Fruit fly (Drosophila melanogaster) whole organism, adult: ENCODE results near the gene ArfGAP1.

Experiments
- CG11617 ChIP-seq: fragments of 200-800 bp; sonication (Bioruptor generic); optimal IDR thresholded peaks from 2 replicates; lab custom pipeline; 2017; ENCODE audit warnings: mild to moderate bottlenecking, missing biosample characterization, missing genetic modification reagents, missing genetic modification characterization
- CG12768 ChIP-seq: fragments of 200-800 bp; sonication (Bioruptor generic); optimal IDR thresholded peaks from 2 replicates; lab custom pipeline; 2017; ENCODE audit warnings: missing biosample characterization, missing genetic modification characterization, mild to moderate bottlenecking, moderate library complexity, missing genetic modification reagents
- CG14711 ChIP-seq: fragments of 200-800 bp; sonication (Bioruptor generic); optimal IDR thresholded peaks from 2 replicates; lab custom pipeline; 2018; ENCODE audit warnings: missing biosample characterization, mild to moderate bottlenecking, missing genetic modification characterization, moderate library complexity
- CG1620 ChIP-seq: fragments of 200-800 bp; sonication (Bioruptor generic); optimal IDR thresholded peaks from 2 replicates; lab custom pipeline; 2016; ENCODE audit warnings: missing biosample characterization, missing genetic modification characterization
- CG33017 ChIP-seq: fragments of 200-800 bp; sonication (Bioruptor generic); optimal IDR thresholded peaks from 2 replicates; lab custom pipeline; 2018; ENCODE audit warnings: missing biosample characterization, mild to moderate bottlenecking, missing genetic modification characterization, moderate library complexity
- CG5204 ChIP-seq: fragments of 200-800 bp; sonication (Bioruptor generic); optimal IDR thresholded peaks from 2 replicates; lab custom pipeline; 2016; ENCODE audit warnings: missing biosample characterization, missing genetic modification characterization
- CG7045 ChIP-seq: fragments of 200-800 bp; sonication (Bioruptor generic); optimal IDR thresholded peaks from 2 replicates; lab custom pipeline; 2017; ENCODE audit warnings: missing biosample characterization, mild to moderate bottlenecking, missing genetic modification characterization
- CG7101 ChIP-seq: fragments of 200-800 bp; sonication (Bioruptor generic); optimal IDR thresholded peaks from 2 replicates; lab custom pipeline; 2018; ENCODE audit warnings: missing biosample characterization, mild to moderate bottlenecking, missing genetic modification characterization, moderate library complexity
- Clk ChIP-seq: fragments of 200-800 bp; sonication (Bioruptor generic); optimal IDR thresholded peaks from 2 replicates; lab custom pipeline; 2017; ENCODE audit warnings: missing biosample characterization, missing genetic modification characterization
- Crg-1 ChIP-seq: fragments of 200-800 bp; sonication (Bioruptor generic); optimal IDR thresholded peaks from 2 replicates; lab custom pipeline; 2016; ENCODE audit warnings: missing biosample characterization, missing genetic modification characterization
- Hr96 ChIP-seq: fragments of 200-800 bp; sonication (Bioruptor generic); optimal IDR thresholded peaks from 2 replicates; lab custom pipeline; 2016; ENCODE audit warnings: missing biosample characterization, missing genetic modification characterization
- Mnt ChIP-seq: fragments of 200-800 bp; sonication (Bioruptor generic); optimal IDR thresholded peaks from 2 replicates; lab custom pipeline; 2016; ENCODE audit warnings: missing biosample characterization, mild to moderate bottlenecking, missing genetic modification characterization
- bab1 ChIP-seq: fragments of 200-800 bp; sonication (Bioruptor generic); optimal IDR thresholded peaks from 3 replicates; lab custom pipeline; 2019; ENCODE audit warnings: missing biosample characterization, mild to moderate bottlenecking, missing genetic modification characterization, moderate library complexity
- cic ChIP-seq: fragments of 200-800 bp; sonication (Bioruptor generic); optimal IDR thresholded peaks from 2 replicates; lab custom pipeline; 2017; ENCODE audit warnings: missing biosample characterization, mild to moderate bottlenecking, missing genetic modification characterization, moderate library complexity
- cnc ChIP-seq, 2 experiments: fragments of >200 bp; optimal IDR thresholded peaks; 2 replicates each; lab custom pipeline; 2017
- kay ChIP-seq: fragments of 200-800 bp; sonication (Bioruptor generic); peaks from one replicate; lab custom pipeline; 2016; ENCODE audit warnings: missing biosample characterization, missing genetic modification characterization, borderline replicate concordance
- ovo ChIP-seq: fragments of 200-800 bp; sonication (Bioruptor generic); optimal IDR thresholded peaks from 2 replicates; lab custom pipeline; 2016; ENCODE audit warnings: missing biosample characterization, missing genetic modification characterization
- pad ChIP-seq: fragments of 200-800 bp; sonication (Bioruptor generic); optimal IDR thresholded peaks from 3 replicates; lab custom pipeline; 2017; ENCODE audit warnings: missing biosample characterization, missing genetic modification characterization, mild to moderate bottlenecking, moderate library complexity, missing genetic modification reagents
- tj ChIP-seq: fragments of 200-800 bp; sonication (Bioruptor generic); optimal IDR thresholded peaks from 3 replicates; lab custom pipeline; 2017; ENCODE audit warnings: missing biosample characterization, mild to moderate bottlenecking, missing genetic modification characterization, moderate library complexity
- toe ChIP-seq: fragments of 200-800 bp; sonication (Bioruptor generic); optimal IDR thresholded peaks from 2 replicates; lab custom pipeline; 2016; ENCODE audit warnings: missing biosample characterization, missing genetic modification characterization

The ArfGAP1 gene

dm6 chr3L:12417341-12417740 lies at the start of gene ArfGAP1:
ArfGAP1 (minus strand) TSS chr3L:12417580.
- TF ChIP-seq bab1 (GFP tag; lab: Kevin White, UChicago), result peak; percentile 27
- TF ChIP-seq Mnt (GFP tag; lab: Kevin White, UChicago), result peak; percentile 14
- no peak for TF ChIP-seq CG5204
- TF ChIP-seq tj (GFP tag; lab: Kevin White, UChicago), result peak; percentile 61

dm6 chr3L:12465229-12465628 lies 47.8 kb upstream of the ArfGAP1 start:
- TF ChIP-seq bab1 (GFP tag; lab: Kevin White, UChicago), result no peak
- TF ChIP-seq Mnt (GFP tag; lab: Kevin White, UChicago), result no peak
- TF ChIP-seq cic (GFP tag; lab: Kevin White, UChicago), result no peak
- TF ChIP-seq ovo, result no peak
- no peak for TF ChIP-seq Hr96 (GFP tag; lab: Kevin White, UChicago)
- no peak for TF ChIP-seq kay
- no peak for TF ChIP-seq CG7101 (tag; lab: Kevin White, UChicago)
- no peak for TF ChIP-seq toe (GFP tag; lab: Kevin White, UChicago)
- TF ChIP-seq CG33017 (tag; lab: Kevin White, UChicago), result no peak
- TF ChIP-seq pad (GFP tag; lab: Kevin White, UChicago), result no peak
- TF ChIP-seq CG12768 (GFP tag; lab: Kevin White, UChicago), result no peak
- no peak for TF ChIP-seq CG7045 (GFP tag; lab: Kevin White, UChicago)
- no peak for TF ChIP-seq CG5204
- no peak for TF ChIP-seq tj (GFP tag; lab: Kevin White, UChicago)
- no peak for TF ChIP-seq CG1620 (GFP tag; lab: Kevin White, UChicago)

- no peak for TF ChIP-seq toe (GFP tag; lab: Kevin White, UChicago)
- no peak for TF ChIP-seq CG12768 (GFP tag; lab: Kevin White, UChicago)
- no peak for TF ChIP-seq pad (GFP tag; lab: Kevin White, UChicago)
Observed at dm6 chr3L:12463580-12463979, 46.2 kb upstream of the ArfGAP1 start.

- no peak for TF ChIP-seq ovo
- no peak for TF ChIP-seq CG11617 (GFP tag; lab: Kevin White, UChicago)
- no peak for TF ChIP-seq bab1 (GFP tag; lab: Kevin White, UChicago)
- TF ChIP-seq CG14711 (tag; lab: Kevin White, UChicago), result no peak
- TF ChIP-seq CG5204, result no peak
- TF ChIP-seq CG7101 (tag; lab: Kevin White, UChicago), result no peak
Observed at dm6 chr3L:12461953-12462352, 44.6 kb upstream of the ArfGAP1 start.

dm6 chr3L:12456916-12457662 lies 39.7 kb upstream of the ArfGAP1 start:
- TF ChIP-seq tj (GFP tag; lab: Kevin White, UChicago) (no peak), CG7101 (tag; lab: Kevin White, UChicago) (no peak), Mnt (GFP tag; lab: Kevin White, UChicago) (no peak), CG14711 (tag; lab: Kevin White, UChicago) (no peak), pad (GFP tag; lab: Kevin White, UChicago) (no peak), toe (GFP tag; lab: Kevin White, UChicago) (no peak), CG33017 (tag; lab: Kevin White, UChicago) (no peak), cnc (optimal IDR thresholded peaks at IDR 0.05; lab: Kevin White, UChicago) (no peak), bab1 (GFP tag; lab: Kevin White, UChicago) (no peak), Hr96 (GFP tag; lab: Kevin White, UChicago) (no peak), CG12768 (GFP tag; lab: Kevin White, UChicago) (no peak), Clk (GFP tag; lab: Kevin White, UChicago) (no peak), ovo (no peak), CG7045 (GFP tag; lab: Kevin White, UChicago) (no peak), cic (GFP tag; lab: Kevin White, UChicago) (no peak), CG11617 (GFP tag; lab: Kevin White, UChicago) (no peak), CG1620 (GFP tag; lab: Kevin White, UChicago) (no peak), kay (no peak), Crg-1 (no peak), CG5204 (no peak)

dm6 chr3L:12455034-12455433 lies 37.7 kb upstream of the ArfGAP1 start:
- TF ChIP-seq pad (GFP tag; lab: Kevin White, UChicago) (no peak), CG14711 (tag; lab: Kevin White, UChicago) (no peak), Clk (GFP tag; lab: Kevin White, UChicago) (no peak), Hr96 (GFP tag; lab: Kevin White, UChicago) (no peak), CG33017 (tag; lab: Kevin White, UChicago) (no peak), tj (GFP tag; lab: Kevin White, UChicago) (no peak), cnc (optimal IDR thresholded peaks at IDR 0.05; lab: Kevin White, UChicago) (no peak), CG11617 (GFP tag; lab: Kevin White, UChicago) (no peak), bab1 (GFP tag; lab: Kevin White, UChicago) (no peak), Crg-1 (no peak), ovo (no peak), CG7045 (GFP tag; lab: Kevin White, UChicago) (no peak), toe (GFP tag; lab: Kevin White, UChicago) (no peak)
